Worm (Caenorhabditis elegans) whole organism, L1 larva: ENCODE measurements around the gene cee-1.

Experiments
- C34B4.2 ChIP-seq: sonication (generic microtip); optimal IDR thresholded peaks from 2 replicates; lab custom pipeline; 2017; ENCODE audit warnings: mild to moderate bottlenecking, missing genetic modification characterization, missing compliant biosample characterization
- aly-2 ChIP-seq: fragments of 150-350 bp; optimal IDR thresholded peaks from 2 replicates; lab custom pipeline; 2014; ENCODE audit warnings: missing biosample characterization, missing genetic modification characterization
- blmp-1 ChIP-seq: fragments of 150-350 bp; optimal IDR thresholded peaks from 2 replicates; lab custom pipeline; 2014; ENCODE audit warnings: missing biosample characterization, missing genetic modification characterization
- ceh-63 ChIP-seq: fragments of 200-800 bp; sonication (Bioruptor generic); optimal IDR thresholded peaks from 2 replicates; lab custom pipeline; 2018; ENCODE audit warnings: mild to moderate bottlenecking, missing genetic modification characterization, missing compliant biosample characterization
- ceh-82 ChIP-seq, 3 experiments: fragments of 150-350 bp in 1 of 3; sonication (generic microtip) in 2 of 3; optimal IDR thresholded peaks; 2 replicates each; lab custom pipeline; 2014 to 2017; ENCODE audit warnings: missing biosample characterization in 3 of 3, missing genetic modification characterization in 3 of 3
- ceh-88 ChIP-seq: fragments of 200-800 bp; sonication (Bioruptor generic); IDR thresholded peaks from 2 replicates; pipeline ENCODE4 v1.3.6; 2022; ENCODE audit warnings: missing genetic modification characterization, missing compliant biosample characterization
- ceh-90 ChIP-seq: sonication (generic microtip); optimal IDR thresholded peaks from 2 replicates; lab custom pipeline; 2016; ENCODE audit warnings: missing genetic modification characterization, missing compliant biosample characterization
- ces-1 ChIP-seq: fragments of 150-350 bp; optimal IDR thresholded peaks from 2 replicates; lab custom pipeline; 2014; ENCODE audit warnings: missing biosample characterization, missing genetic modification reagents, missing genetic modification characterization
- dpl-1 ChIP-seq, 3 experiments: fragments of 150-350 bp in 2 of 3; sonication (generic microtip) in 1 of 3; optimal IDR thresholded peaks; 2 replicates each; lab custom pipeline; 2014 to 2017; ENCODE audit warnings: missing biosample characterization in 3 of 3, missing genetic modification characterization in 3 of 3, missing genetic modification reagents in 3 of 3
- dsc-1 ChIP-seq: sonication (generic microtip); optimal IDR thresholded peaks from 2 replicates; lab custom pipeline; 2016; ENCODE audit warnings: mild to moderate bottlenecking, missing genetic modification characterization, missing compliant biosample characterization
- efl-1 ChIP-seq, 4 experiments: fragments of 150-350 bp; optimal IDR thresholded peaks in 3 of 4; peaks in 1 of 4; 1 replicate in 1 of 4; 2 replicates in 3 of 4; lab custom pipeline; 2014; ENCODE audit warnings: missing biosample characterization in 2 of 4, missing genetic modification characterization in 2 of 4, missing genetic modification reagents in 2 of 4
- egl-13 ChIP-seq: sonication (generic microtip); optimal IDR thresholded peaks from 2 replicates; lab custom pipeline; 2016; ENCODE audit warnings: missing genotype, missing genetic modification reagents, missing genetic modification characterization, missing compliant biosample characterization
- egl-27 ChIP-seq, 2 experiments: fragments of 150-350 bp in 1 of 2; sonication (generic microtip); optimal IDR thresholded peaks; 3 replicates each; lab custom pipeline; 2017 to 2018; ENCODE audit warnings: missing biosample characterization in 2 of 2, missing genetic modification characterization in 2 of 2, missing genetic modification reagents in 2 of 2
- elt-2 ChIP-seq: sonication (generic microtip); optimal IDR thresholded peaks from 2 replicates; lab custom pipeline; 2016; ENCODE audit warnings: missing genetic modification characterization, mild to moderate bottlenecking, inconsistent platforms, missing compliant biosample characterization, missing genetic modification reagents
- elt-3 ChIP-seq, 6 experiments: fragments of 150-350 bp in 1 of 6; sonication (generic microtip); optimal IDR thresholded peaks; 2 replicates each; lab custom pipeline; 2017 to 2018; ENCODE audit warnings: missing biosample characterization in 6 of 6, missing genetic modification characterization in 6 of 6, inconsistent platforms in 1 of 6
- ets-5 ChIP-seq: fragments of 200-800 bp; sonication (Bioruptor generic); IDR thresholded peaks from 2 replicates; pipeline ENCODE4 v1.3.6; 2022; ENCODE audit warnings: missing genetic modification characterization, missing compliant biosample characterization
- fkh-4 ChIP-seq: sonication (generic microtip); optimal IDR thresholded peaks from 2 replicates; lab custom pipeline; 2016; ENCODE audit warnings: missing compliant biosample characterization, missing genetic modification characterization, borderline replicate concordance
- fkh-8 ChIP-seq: sonication (generic microtip); optimal IDR thresholded peaks from 2 replicates; lab custom pipeline; 2016; ENCODE audit warnings: mild to moderate bottlenecking, missing genetic modification characterization, missing compliant biosample characterization
- grh-1 ChIP-seq: fragments of 200-800 bp; sonication (Bioruptor generic); IDR thresholded peaks from 2 replicates; pipeline ENCODE4 v1.3.6; 2022; ENCODE audit warnings: missing genetic modification reagents, missing genetic modification characterization, missing compliant biosample characterization
- hpl-2 ChIP-seq: fragments of 150-350 bp; optimal IDR thresholded peaks from 2 replicates; lab custom pipeline; 2014; ENCODE audit warnings: missing biosample characterization, missing genetic modification reagents, missing genetic modification characterization
- irx-1 ChIP-seq: sonication (generic microtip); optimal IDR thresholded peaks from 2 replicates; lab custom pipeline; 2016; ENCODE audit warnings: missing genetic modification characterization, missing compliant biosample characterization
- isw-1 ChIP-seq: fragments of 200-800 bp; sonication (Bioruptor generic); IDR thresholded peaks from 2 replicates; pipeline ENCODE4 v1.3.6; 2022; ENCODE audit warnings: missing genetic modification characterization, missing compliant biosample characterization
- jun-1 ChIP-seq: fragments of 150-350 bp; optimal IDR thresholded peaks from 2 replicates; lab custom pipeline; 2014; ENCODE audit warnings: missing biosample characterization, missing genetic modification reagents, missing genetic modification characterization
- lin-13 ChIP-seq: fragments of 150-350 bp; optimal IDR thresholded peaks from 2 replicates; lab custom pipeline; 2014; ENCODE audit warnings: missing biosample characterization, missing genetic modification reagents, missing genetic modification characterization
- lin-14 ChIP-seq: fragments of 200-800 bp; sonication (Bioruptor generic); optimal IDR thresholded peaks from 2 replicates; lab custom pipeline; 2018; ENCODE audit warnings: mild to moderate bottlenecking, missing genetic modification characterization, moderate library complexity, missing compliant biosample characterization
- lin-15B ChIP-seq: fragments of 150-350 bp; sonication (generic microtip); optimal IDR thresholded peaks from 3 replicates; lab custom pipeline; 2014; ENCODE audit warnings: missing biosample characterization, missing genetic modification characterization
- lin-39 ChIP-seq: fragments of 150-350 bp; optimal IDR thresholded peaks from 2 replicates; lab custom pipeline; 2014; ENCODE audit warnings: missing biosample characterization, missing genetic modification reagents, missing genetic modification characterization
- lir-3 ChIP-seq: sonication (generic microtip); optimal IDR thresholded peaks from 2 replicates; lab custom pipeline; 2016; ENCODE audit warnings: mild to moderate bottlenecking, missing genetic modification characterization, moderate library complexity, missing compliant biosample characterization; ENCODE audit not compliant: poor library complexity
- lsy-2 ChIP-seq, 2 experiments: fragments of 150-350 bp; optimal IDR thresholded peaks; 2 replicates each; lab custom pipeline; 2014; ENCODE audit warnings: missing biosample characterization in 2 of 2, missing genetic modification characterization in 2 of 2
- mab-9 ChIP-seq: fragments of 200-800 bp; sonication (Bioruptor generic); IDR thresholded peaks from 2 replicates; pipeline ENCODE4 v1.3.6; 2022; ENCODE audit warnings: missing genetic modification reagents, missing genetic modification characterization, missing compliant biosample characterization
- nhr-20 ChIP-seq: sonication (generic microtip); optimal IDR thresholded peaks from 2 replicates; lab custom pipeline; 2016; ENCODE audit warnings: mild to moderate bottlenecking, missing genetic modification characterization, missing compliant biosample characterization
- nhr-237 ChIP-seq: fragments of 150-350 bp; optimal IDR thresholded peaks from 2 replicates; lab custom pipeline; 2014; ENCODE audit warnings: missing biosample characterization, missing genetic modification characterization
- nhr-47 ChIP-seq: sonication (generic microtip); optimal IDR thresholded peaks from 2 replicates; lab custom pipeline; 2016; ENCODE audit warnings: mild to moderate bottlenecking, missing genetic modification characterization, moderate library complexity, missing compliant biosample characterization
- nhr-71 ChIP-seq: sonication (generic microtip); optimal IDR thresholded peaks from 2 replicates; lab custom pipeline; 2016; ENCODE audit warnings: mild to moderate bottlenecking, missing genetic modification characterization, moderate library complexity, missing compliant biosample characterization
- nhr-77 ChIP-seq: fragments of 150-350 bp; optimal IDR thresholded peaks from 2 replicates; lab custom pipeline; 2014; ENCODE audit warnings: missing biosample characterization, missing genetic modification characterization
- nhr-84 ChIP-seq: sonication (generic microtip); optimal IDR thresholded peaks from 2 replicates; lab custom pipeline; 2017; ENCODE audit warnings: missing biosample characterization, missing genetic modification characterization
- nhr-85 ChIP-seq: sonication (generic microtip); peaks from one replicate; lab custom pipeline; 2016; ENCODE audit warnings: missing genetic modification characterization, inconsistent platforms, missing compliant biosample characterization
- pag-3 ChIP-seq: sonication (generic microtip); optimal IDR thresholded peaks from 2 replicates; lab custom pipeline; 2017; ENCODE audit warnings: missing genetic modification characterization, mild to moderate bottlenecking, missing compliant biosample characterization, antibody characterized with exemption, borderline replicate concordance; ENCODE audit not compliant: insufficient read depth
- pax-3 ChIP-seq: fragments of 200-800 bp; sonication (Bioruptor generic); optimal IDR thresholded peaks from 2 replicates; lab custom pipeline; 2018; ENCODE audit warnings: mild to moderate bottlenecking, missing genetic modification characterization, moderate library complexity, missing compliant biosample characterization
- pqm-1 ChIP-seq: sonication (generic microtip); optimal IDR thresholded peaks from 3 replicates; lab custom pipeline; 2017; ENCODE audit warnings: missing biosample characterization, missing genetic modification characterization
- rnt-1 ChIP-seq: sonication (generic microtip); optimal IDR thresholded peaks from 2 replicates; lab custom pipeline; 2016; ENCODE audit warnings: mild to moderate bottlenecking, missing genetic modification characterization, moderate library complexity, missing compliant biosample characterization
- skn-1 ChIP-seq: fragments of 150-350 bp; optimal IDR thresholded peaks from 2 replicates; lab custom pipeline; 2014; ENCODE audit warnings: missing biosample characterization, missing genetic modification characterization
- snpc-4 ChIP-seq: fragments of 150-350 bp; optimal IDR thresholded peaks from 2 replicates; lab custom pipeline; 2014; ENCODE audit warnings: missing biosample characterization, missing genetic modification characterization
- snu-23 ChIP-seq: sonication (generic microtip); optimal IDR thresholded peaks from 2 replicates; lab custom pipeline; 2016; ENCODE audit warnings: missing genetic modification characterization, missing compliant biosample characterization
- sup-37 ChIP-seq: fragments of 200-800 bp; sonication (Bioruptor generic); optimal IDR thresholded peaks from 2 replicates; lab custom pipeline; 2018; ENCODE audit warnings: mild to moderate bottlenecking, missing genetic modification characterization, missing compliant biosample characterization
- swsn-7 ChIP-seq: sonication (generic microtip); optimal IDR thresholded peaks from 2 replicates; lab custom pipeline; 2016; ENCODE audit warnings: missing genetic modification characterization, missing compliant biosample characterization
- tbx-2 ChIP-seq: sonication (generic microtip); optimal IDR thresholded peaks from 2 replicates; lab custom pipeline; 2016; ENCODE audit warnings: missing genetic modification characterization, missing compliant biosample characterization
- unc-98 ChIP-seq: fragments of 200-800 bp; sonication (Bioruptor generic); IDR thresholded peaks from 2 replicates; pipeline ENCODE4 v1.3.6; 2022; ENCODE audit warnings: missing genetic modification characterization, missing compliant biosample characterization
- vab-15 ChIP-seq: sonication (generic microtip); optimal IDR thresholded peaks from 2 replicates; lab custom pipeline; 2017; ENCODE audit warnings: missing genotype, mild to moderate bottlenecking, missing genetic modification characterization, missing compliant biosample characterization
- zip-4 ChIP-seq: fragments of 200-800 bp; sonication (Bioruptor generic); optimal IDR thresholded peaks from 2 replicates; lab custom pipeline; 2018; ENCODE audit warnings: mild to moderate bottlenecking, missing genetic modification characterization, moderate library complexity, missing compliant biosample characterization
- ztf-11 ChIP-seq, 2 experiments: sonication (generic microtip); optimal IDR thresholded peaks; 2 replicates each; lab custom pipeline; 2016 to 2017; ENCODE audit warnings: missing genetic modification characterization in 2 of 2, missing biosample characterization in 1 of 2, missing compliant biosample characterization in 1 of 2

Gene cee-1

DNA sequence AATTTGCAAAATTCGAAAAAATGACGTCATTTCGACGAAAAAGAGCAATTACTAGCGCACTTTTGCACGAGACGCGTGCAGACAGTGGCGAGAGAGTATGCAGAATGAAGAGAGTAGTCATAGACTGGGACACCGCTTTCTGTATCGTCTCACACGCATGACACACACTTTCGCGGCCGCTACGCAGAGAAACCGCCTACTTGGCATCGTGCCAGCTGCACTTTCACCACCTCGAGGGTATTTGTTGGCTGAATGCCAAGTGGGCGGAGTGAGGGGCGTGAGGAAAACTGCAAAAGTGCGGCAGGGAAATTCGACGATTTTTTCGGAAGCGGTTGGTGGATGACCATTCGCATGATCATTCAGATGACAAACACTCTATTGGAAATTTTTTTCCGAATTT, 12.8 kb upstream of the cee-1 start:
- TF ChIP-seq nhr-77 (tag; lab: Kevin White, UChicago) (peak; percentile 99), lir-3 (tag; lab: Kevin White, UChicago) (peak; percentile 98), ces-1 (GFP tag; lab: Kevin White, UChicago) (peak; percentile 69), ztf-11 (tag; optimal IDR thresholded peaks at IDR 0.05; lab: Kevin White, UChicago) (peak in 1 of 2 experiments; percentile 99), snu-23 (GFP tag; lab: Kevin White, UChicago) (peak; percentile 100), ceh-88 (GFP tag; lab: Robert Waterston, UW) (peak; percentile 99), hpl-2 (peak; percentile 95), fkh-4 (peak; percentile 93), sup-37 (GFP tag; lab: Kevin White, UChicago) (peak; percentile 100), blmp-1 (tag; lab: Kevin White, UChicago) (peak; percentile 100), pqm-1 (peak; percentile 95), egl-27 (tag; optimal IDR thresholded peaks at IDR 0.05; lab: Kevin White, UChicago) (peak; percentile 83 to 96), swsn-7 (tag; lab: Kevin White, UChicago) (peak; percentile 100), mab-9 (peak; percentile 98), irx-1 (peak; percentile 98), vab-15 (peak; percentile 98), dsc-1 (tag; lab: Kevin White, UChicago) (peak; percentile 100), nhr-71 (tag; lab: Kevin White, UChicago) (peak; percentile 100), ets-5 (GFP tag; lab: Robert Waterston, UW) (no peak), ceh-90 (tag; lab: Kevin White, UChicago) (peak; percentile 73), elt-3 (tag; optimal IDR thresholded peaks at IDR 0.05; lab: Kevin White, UChicago) (peak in 5 of 6 experiments; percentile 68 to 98 (median 97)), nhr-84 (tag; lab: Kevin White, UChicago) (no peak), snpc-4 (tag; lab: Kevin White, UChicago) (peak; percentile 84), jun-1 (tag; lab: Kevin White, UChicago) (peak; percentile 99), skn-1 (tag; lab: Kevin White, UChicago) (peak; percentile 95), nhr-20 (tag; lab: Kevin White, UChicago) (peak; percentile 100), rnt-1 (tag; lab: Kevin White, UChicago) (peak; percentile 98), zip-4 (peak; percentile 96), egl-13 (tag; lab: Kevin White, UChicago) (peak; percentile 100), isw-1 (GFP tag; lab: Robert Waterston, UW) (peak; percentile 98), nhr-85 (peak; percentile 100), pax-3 (tag; lab: Kevin White, UChicago) (peak; percentile 100), nhr-237 (tag; lab: Kevin White, UChicago) (peak; percentile 95), fkh-8 (tag; lab: Kevin White, UChicago) (peak; percentile 100), aly-2 (peak; percentile 90), lin-15B (tag; lab: Kevin White, UChicago) (peak; percentile 94), unc-98 (GFP tag; lab: Robert Waterston, UW) (peak; percentile 80), ceh-63 (GFP tag; lab: Kevin White, UChicago) (peak; percentile 92), lin-13 (GFP tag; lab: Kevin White, UChicago) (peak; percentile 100), tbx-2 (tag; lab: Kevin White, UChicago) (peak; percentile 100), grh-1 (GFP tag; lab: Robert Waterston, UW) (peak; percentile 99), efl-1 (optimal IDR thresholded peaks at IDR 0.05; lab: Kevin White, UChicago) (peak; percentile 96 to 97), efl-1 (GFP tag; optimal IDR thresholded peaks at IDR 0.05 in 1 of 2; lab: Kevin White, UChicago) (peak; percentile 85 to 99), lin-39 (peak; percentile 93), lin-14 (GFP tag; lab: Kevin White, UChicago) (peak; percentile 100), nhr-47 (tag; lab: Kevin White, UChicago) (peak; percentile 100), elt-2 (tag; lab: Kevin White, UChicago) (peak; percentile 99), lsy-2 (tag; optimal IDR thresholded peaks at IDR 0.05; lab: Kevin White, UChicago) (peak; percentile 97), pag-3 (tag; lab: Kevin White, UChicago) (peak; percentile 80), dpl-1 (GFP tag; optimal IDR thresholded peaks at IDR 0.05; lab: Kevin White, UChicago) (peak; percentile 89 to 91 (median 89)), C34B4.2 (peak; percentile 91), ceh-82 (tag; optimal IDR thresholded peaks at IDR 0.05; lab: Kevin White, UChicago) (peak; percentile 95 to 98 (median 97))
